Fruit fly (Drosophila melanogaster) whole organism, embryonic: ENCODE data around the gene CG43318.

Experiments
- C15 ChIP-seq: fragments of 200-800 bp; sonication (Bioruptor generic); IDR thresholded peaks from 3 replicates; pipeline ENCODE4 v1.3.6; 2022; ENCODE audit warnings: missing biosample characterization, missing genetic modification characterization
- CG10565 ChIP-seq: fragments of 200-800 bp; sonication (Bioruptor generic); optimal IDR thresholded peaks from 3 replicates; lab custom pipeline; 2016; ENCODE audit warnings: missing biosample characterization, mild to moderate bottlenecking, missing genetic modification characterization
- CG11093 ChIP-seq: fragments of 200-800 bp; sonication (Bioruptor generic); IDR thresholded peaks from 3 replicates; pipeline ENCODE4 v1.3.6; 2022; ENCODE audit warnings: missing biosample characterization, missing genetic modification characterization
- CG11456 ChIP-seq: fragments of 200-800 bp; sonication (Bioruptor generic); IDR thresholded peaks from 3 replicates; pipeline ENCODE4 v1.3.6; 2022; ENCODE audit warnings: missing biosample characterization, missing genetic modification characterization
- CG12219 ChIP-seq: fragments of 200-800 bp; sonication (Bioruptor generic); optimal IDR thresholded peaks from 3 replicates; lab custom pipeline; 2018; ENCODE audit warnings: missing biosample characterization, mild to moderate bottlenecking, missing genetic modification characterization
- CG12942 ChIP-seq: fragments of 200-800 bp; sonication (Bioruptor generic); optimal IDR thresholded peaks from 3 replicates; lab custom pipeline; 2016; ENCODE audit warnings: missing biosample characterization, missing genetic modification characterization
- CG14860 ChIP-seq: fragments of 200-800 bp; sonication (Bioruptor generic); IDR thresholded peaks from 3 replicates; pipeline ENCODE4 v1.3.6; 2022; ENCODE audit warnings: missing biosample characterization, missing genetic modification characterization; ENCODE audit not compliant: partially characterized antibody
- CG15479 ChIP-seq: fragments of 200-800 bp; sonication (Bioruptor generic); optimal IDR thresholded peaks from 3 replicates; lab custom pipeline; 2019; ENCODE audit warnings: missing biosample characterization, mild to moderate bottlenecking, missing genetic modification characterization, moderate library complexity
- CG16813 ChIP-seq: fragments of 200-800 bp; sonication (Bioruptor generic); IDR thresholded peaks from 3 replicates; pipeline ENCODE4 v1.3.6; 2022; ENCODE audit warnings: missing biosample characterization, missing genetic modification characterization; ENCODE audit not compliant: partially characterized antibody
- CG17385 ChIP-seq: fragments of 200-800 bp; sonication (Bioruptor generic); optimal IDR thresholded peaks from 3 replicates; lab custom pipeline; 2018; ENCODE audit warnings: missing biosample characterization, mild to moderate bottlenecking, missing genetic modification characterization
- CG31224 ChIP-seq: fragments of 200-800 bp; sonication (Bioruptor generic); IDR thresholded peaks from 2 replicates; pipeline ENCODE4 v1.3.6; 2022; ENCODE audit warnings: missing biosample characterization, missing genetic modification characterization
- CG4617 ChIP-seq: fragments of 200-800 bp; sonication (Bioruptor generic); optimal IDR thresholded peaks from 3 replicates; lab custom pipeline; 2016; ENCODE audit warnings: missing biosample characterization, missing genetic modification characterization, borderline replicate concordance
- CG5953 ChIP-seq: fragments of 200-800 bp; sonication (Bioruptor generic); IDR thresholded peaks from 2 replicates; pipeline ENCODE4 v1.3.6; 2022; ENCODE audit warnings: missing biosample characterization, missing genetic modification characterization
- CG9817 ChIP-seq: fragments of 200-800 bp; sonication (Bioruptor generic); optimal IDR thresholded peaks from 2 replicates; lab custom pipeline; 2018; ENCODE audit warnings: missing biosample characterization, mild to moderate bottlenecking, missing genetic modification characterization, moderate library complexity
- Ets65A ChIP-seq: fragments of 200-800 bp; sonication (Bioruptor generic); peaks from one replicate; lab custom pipeline; 2016; ENCODE audit warnings: missing biosample characterization, missing genetic modification characterization
- Gug ChIP-seq: fragments of 200-800 bp; sonication (Bioruptor generic); IDR thresholded peaks from 4 replicates; pipeline ENCODE4 v1.3.6; 2022; ENCODE audit warnings: missing biosample characterization, missing genetic modification characterization
- Lhr ChIP-seq: fragments of 200-800 bp; sonication (Bioruptor generic); optimal IDR thresholded peaks from 3 replicates; lab custom pipeline; 2017; ENCODE audit warnings: mild to moderate bottlenecking, missing biosample characterization, missing genetic modification reagents, missing genetic modification characterization
- NC2β ChIP-seq: fragments of 200-800 bp; sonication (Bioruptor generic); optimal IDR thresholded peaks from 2 replicates; lab custom pipeline; 2016; ENCODE audit warnings: missing biosample characterization, missing genetic modification characterization
- NfI ChIP-seq: fragments of 200-800 bp; sonication (Bioruptor generic); optimal IDR thresholded peaks from 3 replicates; lab custom pipeline; 2018; ENCODE audit warnings: missing biosample characterization, mild to moderate bottlenecking, missing genetic modification characterization, moderate library complexity
- Sry-δ ChIP-seq: fragments of 200-800 bp; sonication (Bioruptor generic); optimal IDR thresholded peaks from 2 replicates; lab custom pipeline; 2016; ENCODE audit warnings: missing biosample characterization, missing genetic modification characterization
- al ChIP-seq: fragments of 200-800 bp; sonication (Bioruptor generic); IDR thresholded peaks from 2 replicates; pipeline ENCODE4 v1.3.6; 2022; ENCODE audit warnings: missing biosample characterization, missing genetic modification characterization
- cg ChIP-seq: fragments of 200-800 bp; sonication (Bioruptor generic); optimal IDR thresholded peaks from 3 replicates; lab custom pipeline; 2019; ENCODE audit warnings: missing biosample characterization, mild to moderate bottlenecking, missing genetic modification characterization, moderate library complexity
- disco-r ChIP-seq: fragments of 200-800 bp; sonication (Bioruptor generic); optimal IDR thresholded peaks from 2 replicates; lab custom pipeline; 2016; ENCODE audit warnings: missing biosample characterization, missing genetic modification characterization
- eve ChIP-seq, 2 experiments: fragments of >200 bp; optimal IDR thresholded peaks; 2 replicates each; lab custom pipeline; 2017; ENCODE audit warnings: missing biosample characterization in 2 of 2, missing genetic modification characterization in 2 of 2
- ewg ChIP-seq: fragments of 200-800 bp; sonication (Bioruptor generic); optimal IDR thresholded peaks from 3 replicates; lab custom pipeline; 2017; ENCODE audit warnings: mild to moderate bottlenecking, missing biosample characterization, missing genetic modification reagents, missing genetic modification characterization
- fd3F ChIP-seq: fragments of 200-800 bp; sonication (Bioruptor generic); optimal IDR thresholded peaks from 2 replicates; lab custom pipeline; 2018; ENCODE audit warnings: missing biosample characterization, mild to moderate bottlenecking, missing genetic modification characterization, moderate library complexity
- gsb-n ChIP-seq: fragments of 200-800 bp; sonication (Bioruptor generic); optimal IDR thresholded peaks from 3 replicates; lab custom pipeline; 2018; ENCODE audit warnings: missing biosample characterization, mild to moderate bottlenecking, missing genetic modification characterization
- her ChIP-seq: fragments of 200-800 bp; sonication (Bioruptor generic); optimal IDR thresholded peaks from 2 replicates; lab custom pipeline; 2016; ENCODE audit warnings: missing biosample characterization, missing genetic modification characterization
- hkb ChIP-seq, 2 experiments: fragments of 200-800 bp in 1 of 2; fragments of >200 bp in 1 of 2; sonication (Bioruptor generic) in 1 of 2; IDR thresholded peaks in 1 of 2; optimal IDR thresholded peaks in 1 of 2; 2 replicates each; pipeline versions ENCODE4 v1.3.6 to Lab custom; 2017 to 2022; ENCODE audit warnings: missing biosample characterization in 1 of 2, missing genetic modification characterization in 1 of 2
- hth ChIP-seq: fragments of >200 bp; optimal IDR thresholded peaks from 2 replicates; lab custom pipeline; 2017; ENCODE audit warnings: inconsistent platforms
- kah ChIP-seq: fragments of 200-800 bp; sonication (Bioruptor generic); optimal IDR thresholded peaks from 2 replicates; lab custom pipeline; 2018; ENCODE audit warnings: missing biosample characterization, mild to moderate bottlenecking, missing genetic modification characterization
- ken ChIP-seq: fragments of 200-800 bp; sonication (Bioruptor generic); IDR thresholded peaks from 3 replicates; pipeline ENCODE4 v1.3.6; 2022; ENCODE audit warnings: missing biosample characterization, missing genetic modification characterization
- lov ChIP-seq, 2 experiments: fragments of 200-800 bp in 1 of 2; fragments of >200 bp in 1 of 2; sonication (Bioruptor generic) in 1 of 2; IDR thresholded peaks in 1 of 2; optimal IDR thresholded peaks in 1 of 2; 2 replicates in 1 of 2; 3 replicates in 1 of 2; pipeline versions ENCODE4 v1.3.6 to Lab custom; 2017 to 2022; ENCODE audit warnings: missing biosample characterization in 1 of 2, missing genetic modification characterization in 1 of 2
- nau ChIP-seq: fragments of 200-800 bp; sonication (Bioruptor generic); optimal IDR thresholded peaks from 3 replicates; lab custom pipeline; 2017; ENCODE audit warnings: missing biosample characterization, mild to moderate bottlenecking, missing genetic modification characterization, missing genetic modification reagents
- pros ChIP-seq: fragments of 200-800 bp; sonication (Bioruptor generic); optimal IDR thresholded peaks from 3 replicates; lab custom pipeline; 2019; ENCODE audit warnings: missing biosample characterization, mild to moderate bottlenecking, missing genetic modification characterization, moderate library complexity
- ranshi ChIP-seq: fragments of 200-800 bp; sonication (Bioruptor generic); IDR thresholded peaks from 2 replicates; pipeline ENCODE4 v1.3.6; 2022; ENCODE audit warnings: missing biosample characterization, missing genetic modification characterization
- salm ChIP-seq: fragments of 200-800 bp; sonication (Bioruptor generic); optimal IDR thresholded peaks from 2 replicates; lab custom pipeline; 2018; ENCODE audit warnings: missing biosample characterization, mild to moderate bottlenecking, missing genetic modification characterization
- tio ChIP-seq: fragments of 200-800 bp; sonication (Bioruptor generic); optimal IDR thresholded peaks from 2 replicates; lab custom pipeline; 2017; ENCODE audit warnings: missing biosample characterization, missing genetic modification characterization, inconsistent platforms
- twi ChIP-seq: fragments of 200-800 bp; optimal IDR thresholded peaks from 2 replicates; lab custom pipeline; 2019; ENCODE audit warnings: missing biosample characterization, mild to moderate bottlenecking, missing genetic modification characterization, moderate library complexity
- vfl ChIP-seq: fragments of 200-800 bp; sonication (Bioruptor generic); optimal IDR thresholded peaks from 2 replicates; lab custom pipeline; 2016; ENCODE audit warnings: missing biosample characterization, missing genetic modification characterization
- wor ChIP-seq: fragments of 200-800 bp; sonication (Bioruptor generic); IDR thresholded peaks from 2 replicates; pipeline ENCODE4 v1.3.6; 2022; ENCODE audit warnings: missing biosample characterization, missing genetic modification characterization
- zen ChIP-seq: fragments of 200-800 bp; sonication (Bioruptor generic); optimal IDR thresholded peaks from 3 replicates; lab custom pipeline; 2018; ENCODE audit warnings: missing biosample characterization, mild to moderate bottlenecking, missing genetic modification characterization, moderate library complexity

CG43318 gene

dm6 chr3R:15794258-15794727 lies 38.9 kb downstream of the CG43318 start (continued):
- no peak for TF ChIP-seq ken (GFP tag; lab: Robert Waterston, UW)
- peak; percentile 35; the same call in 1 of the 2 replicates for TF ChIP-seq ranshi
- TF ChIP-seq wor = no peak
- TF ChIP-seq NC2β (GFP tag; lab: Kevin White, UChicago) = no peak
- TF ChIP-seq CG17385 (GFP tag; lab: Kevin White, UChicago) = peak; percentile 18
- peak; percentile 3 for TF ChIP-seq zen (tag; lab: Kevin White, UChicago)
- TF ChIP-seq CG12942 = peak; percentile 47
- no peak for TF ChIP-seq tio (GFP tag; lab: Kevin White, UChicago)
- TF ChIP-seq CG9817 (tag; lab: Kevin White, UChicago) = peak; percentile 30
- TF ChIP-seq NfI (GFP tag; lab: Kevin White, UChicago) = peak; percentile 42
- peak; percentile 39 for TF ChIP-seq Lhr (GFP tag; lab: Kevin White, UChicago)
- peak; percentile 99 for TF ChIP-seq cg (GFP tag; lab: Kevin White, UChicago)
- no peak for TF ChIP-seq lov (optimal IDR thresholded peaks at IDR 0.05; lab: Kevin White, UChicago)
- TF ChIP-seq lov (GFP tag; IDR thresholded peaks at IDR 0.05; lab: Robert Waterston, UW) = no peak
- TF ChIP-seq ewg (GFP tag; lab: Kevin White, UChicago) = peak; percentile 53
- TF ChIP-seq gsb-n (tag; lab: Kevin White, UChicago) = no peak
- no peak for TF ChIP-seq CG10565 (GFP tag; lab: Kevin White, UChicago)
- TF ChIP-seq eve (GFP tag; optimal IDR thresholded peaks at IDR 0.05; lab: Kevin White, UChicago) = no peak
- peak; percentile 87 for TF ChIP-seq CG15479
- no peak for TF ChIP-seq hth (lab: Kevin White, UChicago)
- 0 out of 2 replicates have a peak, but pooled peaks have one; percentile 25 for TF ChIP-seq CG5953 (GFP tag; lab: Robert Waterston, UW)
- peak; percentile 30 for TF ChIP-seq CG4617 (GFP tag; lab: Kevin White, UChicago)
- no peak for TF ChIP-seq CG31224
- no peak for TF ChIP-seq Gug (GFP tag; lab: Robert Waterston, UW)
- 0 out of 3 replicates have a peak, but pooled peaks have one; percentile 4 for TF ChIP-seq CG11456 (GFP tag; lab: Robert Waterston, UW)
- peak; percentile 23 for TF ChIP-seq disco-r (GFP tag; lab: Kevin White, UChicago)
- TF ChIP-seq kah (GFP tag; lab: Kevin White, UChicago) = peak; percentile 37
- peak; percentile 8 for TF ChIP-seq Sry-δ
- TF ChIP-seq fd3F (GFP tag; lab: Kevin White, UChicago) = peak; percentile 13
- no peak for TF ChIP-seq CG12219 (GFP tag; lab: Kevin White, UChicago)
- TF ChIP-seq salm (tag; lab: Kevin White, UChicago) = no peak
- no peak for TF ChIP-seq C15 (GFP tag; lab: Robert Waterston, UW)
- peak; percentile 77 for TF ChIP-seq twi
- TF ChIP-seq her (GFP tag; lab: Kevin White, UChicago) = peak; percentile 32
- no peak for TF ChIP-seq hkb (optimal IDR thresholded peaks at IDR 0.05; lab: Kevin White, UChicago)
- no peak for TF ChIP-seq hkb (GFP tag; IDR thresholded peaks at IDR 0.05; lab: Robert Waterston, UW)
- TF ChIP-seq nau (GFP tag; lab: Kevin White, UChicago) = peak; percentile 1
- no peak for TF ChIP-seq al (GFP tag; lab: Robert Waterston, UW)
- no peak for TF ChIP-seq CG16813 (GFP tag; lab: Robert Waterston, UW)
- no peak for TF ChIP-seq Ets65A
- TF ChIP-seq CG14860 (GFP tag; lab: Robert Waterston, UW) = no peak
- TF ChIP-seq vfl (GFP tag; lab: Kevin White, UChicago) = peak; percentile 4
- TF ChIP-seq pros (GFP tag; lab: Kevin White, UChicago) = no peak
- 0 out of 3 replicates have a peak, but pooled peaks have one; percentile 18 for TF ChIP-seq CG11093 (GFP tag; lab: Robert Waterston, UW)
